Worm (Caenorhabditis elegans): ENCODE data around the gene ZK856.5.

The ZK856.5 gene

ce11 chrV:10190081-10190556 lies at the start of gene ZK856.5:
ZK856.5 (minus strand) TSS chrV:10190131.
- TF ChIP-seq elt-2 (tag; optimal IDR thresholded peaks at IDR 0.05) (peak; percentile 44), hlh-13 (GFP tag; optimal IDR thresholded peaks at IDR 0.05) (no peak), ets-4 (tag; optimal IDR thresholded peaks at IDR 0.05) (no peak), F13H6.1 (tag; optimal IDR thresholded peaks at IDR 0.05) (no peak), unc-42 (tag; optimal IDR thresholded peaks at IDR 0.05) (no peak), ama-1 (optimal IDR thresholded peaks at IDR 0.05) (no peak), ceh-31 (tag; optimal IDR thresholded peaks at IDR 0.05) (no peak)

ce11 chrV:10238665-10239064 lies 48.7 kb upstream of the ZK856.5 start, which contains the start of gene fubl-1:
fubl-1 (minus strand) TSS chrV:10238866.
- TF ChIP-seq ceh-30 (tag; optimal IDR thresholded peaks at IDR 0.05) (no peak), pag-3 (tag; optimal IDR thresholded peaks at IDR 0.05; ENCODE audit: borderline replicate concordance) (no peak), tbx-2 (tag; optimal IDR thresholded peaks at IDR 0.05) (peak; percentile 26), ztf-16 (tag; optimal IDR thresholded peaks at IDR 0.05) (no peak), ttx-3 (tag; optimal IDR thresholded peaks at IDR 0.05) (no peak), ref-2 (tag; optimal IDR thresholded peaks at IDR 0.05) (no peak), ceh-31 (tag; optimal IDR thresholded peaks at IDR 0.05) (peak; percentile 59), unc-55 (GFP tag; optimal IDR thresholded peaks at IDR 0.05) (peak; percentile 30), pha-2 (tag; optimal IDR thresholded peaks at IDR 0.05) (no peak)

DNA sequence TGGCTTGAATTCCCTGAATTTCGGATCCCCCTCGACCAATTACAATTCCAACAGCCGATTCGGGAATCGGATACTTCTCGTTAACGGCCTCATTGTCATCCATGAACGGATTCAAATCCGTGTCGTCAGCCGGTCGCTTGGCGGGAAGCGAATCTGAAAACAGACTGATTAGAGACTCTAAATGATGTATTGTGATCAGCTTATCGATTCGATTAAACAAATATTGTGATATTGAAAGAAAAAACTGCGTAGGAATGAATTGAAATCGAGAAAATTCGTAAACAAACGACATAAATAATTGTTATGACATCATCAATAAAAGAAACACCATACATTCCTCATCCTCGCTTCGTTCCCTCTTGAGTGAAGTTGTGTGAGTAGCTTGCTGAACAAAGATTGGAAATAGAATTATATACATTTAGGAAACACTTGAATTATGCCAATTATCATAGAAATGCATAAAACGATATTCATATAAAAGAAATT lies 48.1 kb upstream of the ZK856.5 start:
- TF ChIP-seq hlh-30 (tag; optimal IDR thresholded peaks at IDR 0.05; ENCODE audit: insufficient read depth) (no peak), sdc-2 (tag; optimal IDR thresholded peaks at IDR 0.05) (no peak), hlh-8 (tag; optimal IDR thresholded peaks at IDR 0.05) (no peak), K09A11.1 (tag; optimal IDR thresholded peaks at IDR 0.05; ENCODE audit: insufficient read depth) (no peak), ceh-6 (GFP tag; optimal IDR thresholded peaks at IDR 0.05) (no peak), ceh-45 (GFP tag; IDR thresholded peaks at IDR 0.05) (no peak), rnt-1 (tag; optimal IDR thresholded peaks at IDR 0.05) (no peak), ceh-22 (tag; optimal IDR thresholded peaks at IDR 0.05) (no peak), pag-3 (tag; optimal IDR thresholded peaks at IDR 0.05; ENCODE audit: borderline replicate concordance) (no peak), C38D4.7 (GFP tag; optimal IDR thresholded peaks at IDR 0.05) (no peak), npax-4 (tag; optimal IDR thresholded peaks at IDR 0.05) (no peak), eyg-1 (tag; optimal IDR thresholded peaks at IDR 0.05) (no peak), fax-1 (tag; optimal IDR thresholded peaks at IDR 0.05) (no peak), K02D7.2 (tag; optimal IDR thresholded peaks at IDR 0.05) (no peak), lim-6 (tag; optimal IDR thresholded peaks at IDR 0.05) (no peak), dmd-4 (tag; optimal IDR thresholded peaks at IDR 0.05; ENCODE audit: borderline replicate concordance) (no peak), nhr-232 (tag; optimal IDR thresholded peaks at IDR 0.05) (no peak), C08G9.2 (tag; optimal IDR thresholded peaks at IDR 0.05) (no peak)

DNA sequence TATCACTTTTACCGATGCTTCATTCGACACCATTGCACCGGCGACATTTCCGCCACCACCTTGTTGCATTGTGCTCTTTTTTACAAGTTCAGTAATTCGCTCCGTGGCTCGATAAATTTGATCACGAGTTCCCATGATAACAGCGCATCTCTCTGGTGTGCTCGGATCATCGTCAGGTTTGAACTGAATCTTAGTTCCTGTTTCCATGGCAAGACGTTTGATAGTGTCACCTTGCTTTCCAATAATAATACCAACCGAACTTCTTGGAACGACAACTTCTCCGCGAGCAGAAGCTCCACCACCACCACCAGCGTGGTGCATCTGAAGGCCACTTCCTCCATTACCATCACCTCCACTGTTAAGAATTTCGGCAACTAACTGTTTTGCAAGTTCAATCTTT lies 47.2 kb upstream of the ZK856.5 start:
- TF ChIP-seq elt-2 (tag; optimal IDR thresholded peaks at IDR 0.05), result no peak
- TF ChIP-seq pros-1 (tag; optimal IDR thresholded peaks at IDR 0.05), result no peak
- TF ChIP-seq lin-11 (tag; optimal IDR thresholded peaks at IDR 0.05), result no peak
- no peak for TF ChIP-seq sdc-2 (tag; optimal IDR thresholded peaks at IDR 0.05)
- TF ChIP-seq ahr-1 (tag; optimal IDR thresholded peaks at IDR 0.05), result no peak
- no peak for TF ChIP-seq hlh-13 (GFP tag; optimal IDR thresholded peaks at IDR 0.05)
- no peak for TF ChIP-seq ceh-6 (GFP tag; optimal IDR thresholded peaks at IDR 0.05)
- no peak for TF ChIP-seq pha-4 (tag; optimal IDR thresholded peaks at IDR 0.05)
- TF ChIP-seq nfya-1 (tag; optimal IDR thresholded peaks at IDR 0.05), result no peak
- TF ChIP-seq eyg-1 (tag; optimal IDR thresholded peaks at IDR 0.05), result no peak
- no peak for TF ChIP-seq pag-3 (tag; optimal IDR thresholded peaks at IDR 0.05; ENCODE audit: borderline replicate concordance)
- TF ChIP-seq pax-1 (tag; optimal IDR thresholded peaks at IDR 0.05), result no peak
- TF ChIP-seq ttx-3 (tag; optimal IDR thresholded peaks at IDR 0.05), result no peak
- TF ChIP-seq unc-42 (tag; optimal IDR thresholded peaks at IDR 0.05), result no peak
- TF ChIP-seq hlh-6 (tag; optimal IDR thresholded peaks at IDR 0.05), result no peak
- no peak for TF ChIP-seq odd-2 (tag; optimal IDR thresholded peaks at IDR 0.05)
- no peak for TF ChIP-seq unc-3 (GFP tag; conservative IDR thresholded peaks at IDR 0.05)
- no peak for TF ChIP-seq unc-3 (tag; optimal IDR thresholded peaks at IDR 0.05)
- no peak for TF ChIP-seq fax-1 (tag; optimal IDR thresholded peaks at IDR 0.05)
- TF ChIP-seq lim-6 (tag; optimal IDR thresholded peaks at IDR 0.05), result no peak
- no peak for TF ChIP-seq ceh-2 (tag; optimal IDR thresholded peaks at IDR 0.05)

All from whole organism, late embryonic.